Worm (Caenorhabditis elegans) whole organism, L1 larva: ENCODE data around the gene col-98.

ENCODE experiments used
- C16A3.4 ChIP-seq: fragments of 150-350 bp; optimal IDR thresholded peaks from 2 replicates; lab custom pipeline; 2014; ENCODE audit warnings: missing biosample characterization, missing genetic modification characterization
- C34B4.2 ChIP-seq: sonication (generic microtip); optimal IDR thresholded peaks from 2 replicates; lab custom pipeline; 2017; ENCODE audit warnings: mild to moderate bottlenecking, missing genetic modification characterization, missing compliant biosample characterization
- F16B12.6 ChIP-seq: fragments of 150-350 bp; optimal IDR thresholded peaks from 2 replicates; lab custom pipeline; 2014; ENCODE audit warnings: missing biosample characterization, missing genetic modification characterization
- Y116A8C.19 ChIP-seq: sonication (generic microtip); optimal IDR thresholded peaks from 2 replicates; lab custom pipeline; 2016; ENCODE audit warnings: missing compliant biosample characterization, missing genetic modification characterization, borderline replicate concordance
- alr-1 ChIP-seq: fragments of 200-800 bp; sonication (Bioruptor generic); optimal IDR thresholded peaks from 2 replicates; lab custom pipeline; 2018; ENCODE audit warnings: borderline replicate concordance, mild to moderate bottlenecking, missing genetic modification characterization, missing compliant biosample characterization
- blmp-1 ChIP-seq: fragments of 150-350 bp; optimal IDR thresholded peaks from 2 replicates; lab custom pipeline; 2014; ENCODE audit warnings: missing biosample characterization, missing genetic modification characterization
- ceh-82 ChIP-seq, 3 experiments: fragments of 150-350 bp in 1 of 3; sonication (generic microtip) in 2 of 3; optimal IDR thresholded peaks; 2 replicates each; lab custom pipeline; 2014 to 2017; ENCODE audit warnings: missing biosample characterization in 3 of 3, missing genetic modification characterization in 3 of 3
- ceh-88 ChIP-seq: fragments of 200-800 bp; sonication (Bioruptor generic); IDR thresholded peaks from 2 replicates; pipeline ENCODE4 v1.3.6; 2022; ENCODE audit warnings: missing genetic modification characterization, missing compliant biosample characterization
- dpl-1 ChIP-seq, 3 experiments: fragments of 150-350 bp in 2 of 3; sonication (generic microtip) in 1 of 3; optimal IDR thresholded peaks; 2 replicates each; lab custom pipeline; 2014 to 2017; ENCODE audit warnings: missing biosample characterization in 3 of 3, missing genetic modification characterization in 3 of 3, missing genetic modification reagents in 3 of 3
- dsc-1 ChIP-seq: sonication (generic microtip); optimal IDR thresholded peaks from 2 replicates; lab custom pipeline; 2016; ENCODE audit warnings: mild to moderate bottlenecking, missing genetic modification characterization, missing compliant biosample characterization
- efl-1 ChIP-seq, 4 experiments: fragments of 150-350 bp; optimal IDR thresholded peaks in 3 of 4; peaks in 1 of 4; 1 replicate in 1 of 4; 2 replicates in 3 of 4; lab custom pipeline; 2014; ENCODE audit warnings: missing biosample characterization in 2 of 4, missing genetic modification characterization in 2 of 4, missing genetic modification reagents in 2 of 4
- efl-3 ChIP-seq: fragments of 200-800 bp; sonication (Bioruptor generic); optimal IDR thresholded peaks from 2 replicates; lab custom pipeline; 2018; ENCODE audit warnings: mild to moderate bottlenecking, missing genetic modification characterization, missing compliant biosample characterization
- ets-5 ChIP-seq: fragments of 200-800 bp; sonication (Bioruptor generic); IDR thresholded peaks from 2 replicates; pipeline ENCODE4 v1.3.6; 2022; ENCODE audit warnings: missing genetic modification characterization, missing compliant biosample characterization
- fkh-4 ChIP-seq: sonication (generic microtip); optimal IDR thresholded peaks from 2 replicates; lab custom pipeline; 2016; ENCODE audit warnings: missing compliant biosample characterization, missing genetic modification characterization, borderline replicate concordance
- fkh-8 ChIP-seq: sonication (generic microtip); optimal IDR thresholded peaks from 2 replicates; lab custom pipeline; 2016; ENCODE audit warnings: mild to moderate bottlenecking, missing genetic modification characterization, missing compliant biosample characterization
- fos-1 ChIP-seq: fragments of 150-350 bp; optimal IDR thresholded peaks from 2 replicates; lab custom pipeline; 2014; ENCODE audit warnings: missing biosample characterization, missing genetic modification characterization
- grh-1 ChIP-seq: fragments of 200-800 bp; sonication (Bioruptor generic); IDR thresholded peaks from 2 replicates; pipeline ENCODE4 v1.3.6; 2022; ENCODE audit warnings: missing genetic modification reagents, missing genetic modification characterization, missing compliant biosample characterization
- hlh-17 ChIP-seq: fragments of 200-800 bp; sonication (Bioruptor generic); optimal IDR thresholded peaks from 2 replicates; lab custom pipeline; 2018; ENCODE audit warnings: missing genetic modification characterization, mild to moderate bottlenecking, missing compliant biosample characterization, moderate library complexity, borderline replicate concordance
- irx-1 ChIP-seq: sonication (generic microtip); optimal IDR thresholded peaks from 2 replicates; lab custom pipeline; 2016; ENCODE audit warnings: missing genetic modification characterization, missing compliant biosample characterization
- isw-1 ChIP-seq: fragments of 200-800 bp; sonication (Bioruptor generic); IDR thresholded peaks from 2 replicates; pipeline ENCODE4 v1.3.6; 2022; ENCODE audit warnings: missing genetic modification characterization, missing compliant biosample characterization
- lin-13 ChIP-seq: fragments of 150-350 bp; optimal IDR thresholded peaks from 2 replicates; lab custom pipeline; 2014; ENCODE audit warnings: missing biosample characterization, missing genetic modification reagents, missing genetic modification characterization
- lin-15B ChIP-seq: fragments of 150-350 bp; sonication (generic microtip); optimal IDR thresholded peaks from 3 replicates; lab custom pipeline; 2014; ENCODE audit warnings: missing biosample characterization, missing genetic modification characterization
- lsy-2 ChIP-seq, 2 experiments: fragments of 150-350 bp; optimal IDR thresholded peaks; 2 replicates each; lab custom pipeline; 2014; ENCODE audit warnings: missing biosample characterization in 2 of 2, missing genetic modification characterization in 2 of 2
- mab-9 ChIP-seq: fragments of 200-800 bp; sonication (Bioruptor generic); IDR thresholded peaks from 2 replicates; pipeline ENCODE4 v1.3.6; 2022; ENCODE audit warnings: missing genetic modification reagents, missing genetic modification characterization, missing compliant biosample characterization
- mdl-1 ChIP-seq, 2 experiments: fragments of 150-350 bp; optimal IDR thresholded peaks; 2 replicates each; lab custom pipeline; 2014 to 2017; ENCODE audit warnings: missing biosample characterization in 2 of 2, missing genetic modification characterization in 2 of 2, inconsistent platforms in 1 of 2
- mef-2 ChIP-seq: fragments of 150-350 bp; optimal IDR thresholded peaks from 2 replicates; lab custom pipeline; 2014; ENCODE audit warnings: missing biosample characterization, missing genetic modification characterization
- mep-1 ChIP-seq: fragments of 150-350 bp; optimal IDR thresholded peaks from 2 replicates; lab custom pipeline; 2014; ENCODE audit warnings: missing biosample characterization, missing genetic modification characterization
- nhr-11 ChIP-seq: fragments of 150-350 bp; optimal IDR thresholded peaks from 2 replicates; lab custom pipeline; 2014; ENCODE audit warnings: missing biosample characterization, missing genetic modification characterization
- nhr-19 ChIP-seq: fragments of 200-800 bp; sonication (Bioruptor generic); conservative IDR thresholded peaks from 2 replicates; pipeline ENCODE4 v1.3.6; 2022; ENCODE audit warnings: missing genetic modification characterization, missing compliant biosample characterization
- nhr-20 ChIP-seq: sonication (generic microtip); optimal IDR thresholded peaks from 2 replicates; lab custom pipeline; 2016; ENCODE audit warnings: mild to moderate bottlenecking, missing genetic modification characterization, missing compliant biosample characterization
- nhr-237 ChIP-seq: fragments of 150-350 bp; optimal IDR thresholded peaks from 2 replicates; lab custom pipeline; 2014; ENCODE audit warnings: missing biosample characterization, missing genetic modification characterization
- nhr-28 ChIP-seq: fragments of 150-350 bp; optimal IDR thresholded peaks from 2 replicates; lab custom pipeline; 2014; ENCODE audit warnings: missing biosample characterization, missing genetic modification characterization
- nhr-47 ChIP-seq: sonication (generic microtip); optimal IDR thresholded peaks from 2 replicates; lab custom pipeline; 2016; ENCODE audit warnings: mild to moderate bottlenecking, missing genetic modification characterization, moderate library complexity, missing compliant biosample characterization
- nhr-77 ChIP-seq: fragments of 150-350 bp; optimal IDR thresholded peaks from 2 replicates; lab custom pipeline; 2014; ENCODE audit warnings: missing biosample characterization, missing genetic modification characterization
- nhr-85 ChIP-seq: sonication (generic microtip); peaks from one replicate; lab custom pipeline; 2016; ENCODE audit warnings: missing genetic modification characterization, inconsistent platforms, missing compliant biosample characterization
- nhr-90 ChIP-seq: sonication (generic microtip); optimal IDR thresholded peaks from 2 replicates; lab custom pipeline; 2016; ENCODE audit warnings: mild to moderate bottlenecking, missing genetic modification characterization, missing compliant biosample characterization; ENCODE audit not compliant: poor library complexity
- pag-3 ChIP-seq: sonication (generic microtip); optimal IDR thresholded peaks from 2 replicates; lab custom pipeline; 2017; ENCODE audit warnings: missing genetic modification characterization, mild to moderate bottlenecking, missing compliant biosample characterization, antibody characterized with exemption, borderline replicate concordance; ENCODE audit not compliant: insufficient read depth
- pqm-1 ChIP-seq: sonication (generic microtip); optimal IDR thresholded peaks from 3 replicates; lab custom pipeline; 2017; ENCODE audit warnings: missing biosample characterization, missing genetic modification characterization
- rnt-1 ChIP-seq: sonication (generic microtip); optimal IDR thresholded peaks from 2 replicates; lab custom pipeline; 2016; ENCODE audit warnings: mild to moderate bottlenecking, missing genetic modification characterization, moderate library complexity, missing compliant biosample characterization
- skn-1 ChIP-seq: fragments of 150-350 bp; optimal IDR thresholded peaks from 2 replicates; lab custom pipeline; 2014; ENCODE audit warnings: missing biosample characterization, missing genetic modification characterization
- snu-23 ChIP-seq: sonication (generic microtip); optimal IDR thresholded peaks from 2 replicates; lab custom pipeline; 2016; ENCODE audit warnings: missing genetic modification characterization, missing compliant biosample characterization
- sox-4 ChIP-seq: sonication (generic microtip); optimal IDR thresholded peaks from 2 replicates; lab custom pipeline; 2016; ENCODE audit warnings: missing genetic modification characterization, missing compliant biosample characterization
- sup-37 ChIP-seq: fragments of 200-800 bp; sonication (Bioruptor generic); optimal IDR thresholded peaks from 2 replicates; lab custom pipeline; 2018; ENCODE audit warnings: mild to moderate bottlenecking, missing genetic modification characterization, missing compliant biosample characterization
- tbx-2 ChIP-seq: sonication (generic microtip); optimal IDR thresholded peaks from 2 replicates; lab custom pipeline; 2016; ENCODE audit warnings: missing genetic modification characterization, missing compliant biosample characterization
- tlp-1 ChIP-seq: fragments of 150-350 bp; optimal IDR thresholded peaks from 2 replicates; lab custom pipeline; 2014; ENCODE audit warnings: missing biosample characterization, missing genetic modification characterization
- unc-130 ChIP-seq: fragments of 150-350 bp; optimal IDR thresholded peaks from 2 replicates; lab custom pipeline; 2017; ENCODE audit warnings: missing biosample characterization, missing genetic modification characterization, inconsistent platforms
- unc-30 ChIP-seq: sonication (generic microtip); optimal IDR thresholded peaks from 2 replicates; lab custom pipeline; 2017; ENCODE audit warnings: missing biosample characterization, missing genetic modification characterization
- unc-62 ChIP-seq: fragments of 150-350 bp; optimal IDR thresholded peaks from 2 replicates; lab custom pipeline; 2014; ENCODE audit warnings: missing biosample characterization, missing genetic modification reagents, missing genetic modification characterization
- vab-15 ChIP-seq: sonication (generic microtip); optimal IDR thresholded peaks from 2 replicates; lab custom pipeline; 2017; ENCODE audit warnings: missing genotype, mild to moderate bottlenecking, missing genetic modification characterization, missing compliant biosample characterization
- xbp-1 ChIP-seq: sonication (generic microtip); optimal IDR thresholded peaks from 2 replicates; lab custom pipeline; 2016; ENCODE audit warnings: missing genetic modification characterization, missing compliant biosample characterization
- zip-4 ChIP-seq: fragments of 200-800 bp; sonication (Bioruptor generic); optimal IDR thresholded peaks from 2 replicates; lab custom pipeline; 2018; ENCODE audit warnings: mild to moderate bottlenecking, missing genetic modification characterization, moderate library complexity, missing compliant biosample characterization
- ztf-11 ChIP-seq, 2 experiments: sonication (generic microtip); optimal IDR thresholded peaks; 2 replicates each; lab custom pipeline; 2016 to 2017; ENCODE audit warnings: missing genetic modification characterization in 2 of 2, missing biosample characterization in 1 of 2, missing compliant biosample characterization in 1 of 2

The col-98 gene

DNA sequence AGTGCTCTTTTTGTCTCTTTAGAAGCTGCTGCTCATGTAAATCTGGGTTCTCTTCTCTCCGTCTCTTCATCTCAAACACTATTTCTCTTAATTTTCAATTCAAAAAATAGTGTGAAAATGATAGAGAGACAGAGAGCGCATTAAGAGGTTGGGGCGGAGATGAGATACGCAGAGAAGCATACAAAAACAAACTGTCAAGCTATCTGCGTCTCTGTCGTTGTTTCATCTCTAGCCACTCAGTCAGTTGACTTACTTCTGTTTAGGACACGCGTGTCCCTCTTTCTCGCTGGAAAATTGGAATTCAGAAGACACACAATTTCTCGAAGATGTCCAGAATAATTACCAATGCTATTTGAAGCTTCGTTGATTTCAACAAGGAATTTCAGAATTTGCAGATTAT, 42.3 kb downstream of the col-98 start:
- TF ChIP-seq pqm-1 (tag; lab: Kevin White, UChicago) (no peak), dpl-1 (GFP tag; optimal IDR thresholded peaks at IDR 0.05; lab: Kevin White, UChicago) (peak; percentile 65 to 75 (median 73)), sup-37 (GFP tag; lab: Kevin White, UChicago) (peak; percentile 74), tbx-2 (tag; lab: Kevin White, UChicago) (peak; percentile 99), nhr-11 (peak; percentile 95), mep-1 (tag; lab: Kevin White, UChicago) (peak; percentile 97), skn-1 (tag; lab: Kevin White, UChicago) (peak; percentile 82), fkh-8 (peak; percentile 97), F16B12.6 (tag; lab: Kevin White, UChicago) (peak; percentile 38), alr-1 (tag; lab: Kevin White, UChicago) (no peak), sox-4 (peak; percentile 81), isw-1 (GFP tag; lab: Robert Waterston, UW) (peak; percentile 80), nhr-19 (peak; percentile 94), fos-1 (tag; lab: Kevin White, UChicago) (peak; percentile 94), dsc-1 (tag; lab: Kevin White, UChicago) (peak; percentile 94), mdl-1 (tag; optimal IDR thresholded peaks at IDR 0.05; lab: Kevin White, UChicago) (peak in 1 of 2 experiments; percentile 97), mab-9 (peak; percentile 85), unc-30 (tag; lab: Kevin White, UChicago) (peak; percentile 48), C34B4.2 (tag; lab: Kevin White, UChicago) (no peak), lsy-2 (tag; optimal IDR thresholded peaks at IDR 0.05; lab: Kevin White, UChicago) (peak; percentile 95), nhr-28 (tag; lab: Kevin White, UChicago) (no peak), vab-15 (no peak), nhr-90 (tag; lab: Kevin White, UChicago) (peak; percentile 91), zip-4 (GFP tag; lab: Kevin White, UChicago) (peak; percentile 65), pag-3 (tag; lab: Kevin White, UChicago) (no peak), tlp-1 (tag; lab: Kevin White, UChicago) (no peak), irx-1 (peak; percentile 94), blmp-1 (tag; lab: Kevin White, UChicago) (peak; percentile 55), nhr-47 (tag; lab: Kevin White, UChicago) (peak; percentile 98), unc-130 (peak; percentile 64), efl-3 (GFP tag; lab: Kevin White, UChicago) (no peak), xbp-1 (tag; lab: Kevin White, UChicago) (peak; percentile 91), nhr-77 (tag; lab: Kevin White, UChicago) (peak; percentile 92), snu-23 (GFP tag; lab: Kevin White, UChicago) (peak; percentile 98), C16A3.4 (tag; lab: Kevin White, UChicago) (peak; percentile 86), hlh-17 (no peak), lin-13 (GFP tag; lab: Kevin White, UChicago) (peak; percentile 94), rnt-1 (peak; percentile 95), mef-2 (peak; percentile 86), fkh-4 (tag; lab: Kevin White, UChicago) (peak; percentile 74), ztf-11 (tag; optimal IDR thresholded peaks at IDR 0.05; lab: Kevin White, UChicago) (peak in 1 of 2 experiments; percentile 82), nhr-20 (tag; lab: Kevin White, UChicago) (peak; percentile 98), nhr-237 (tag; lab: Kevin White, UChicago) (peak; percentile 83), efl-1 (optimal IDR thresholded peaks at IDR 0.05; lab: Kevin White, UChicago) (peak; percentile 90 to 96), efl-1 (GFP tag; optimal IDR thresholded peaks at IDR 0.05 in 1 of 2; lab: Kevin White, UChicago) (peak; percentile 68 to 97), lin-15B (peak; percentile 49), nhr-85 (tag; lab: Kevin White, UChicago) (peak; percentile 99), grh-1 (GFP tag; lab: Robert Waterston, UW) (peak; percentile 90), unc-62 (peak; percentile 10), ceh-82 (tag; optimal IDR thresholded peaks at IDR 0.05; lab: Kevin White, UChicago) (peak; percentile 76 to 95 (median 91)), ceh-88 (GFP tag; lab: Robert Waterston, UW) (peak; percentile 67), Y116A8C.19 (tag; lab: Kevin White, UChicago) (no peak), ets-5 (GFP tag; lab: Robert Waterston, UW) (no peak)
